Fruit fly (Drosophila melanogaster) whole organism, embryonic: ENCODE measurements around the gene Ifrd1.

Source experiments
- Abd-B ChIP-seq: fragments of 200-800 bp; sonication (Bioruptor generic); optimal IDR thresholded peaks from 2 replicates; lab custom pipeline; 2018; ENCODE audit warnings: missing biosample characterization, mild to moderate bottlenecking, missing genetic modification characterization, moderate library complexity
- Aef1 ChIP-seq: fragments of 200-800 bp; sonication (Bioruptor generic); IDR thresholded peaks from 3 replicates; pipeline ENCODE4 v1.3.6; 2022; ENCODE audit warnings: missing biosample characterization, missing genetic modification characterization
- Asciz ChIP-seq: fragments of 200-800 bp; sonication (Bioruptor generic); optimal IDR thresholded peaks from 2 replicates; lab custom pipeline; 2017; ENCODE audit warnings: missing biosample characterization, mild to moderate bottlenecking, missing genetic modification characterization, missing genetic modification reagents
- CG1024 ChIP-seq: fragments of 200-800 bp; sonication (Bioruptor generic); IDR thresholded peaks from 2 replicates; pipeline ENCODE4 v1.3.6; 2022; ENCODE audit warnings: missing biosample characterization, missing genetic modification characterization
- CG10979 ChIP-seq: fragments of 200-800 bp; sonication (Bioruptor generic); optimal IDR thresholded peaks from 2 replicates; lab custom pipeline; 2018; ENCODE audit warnings: missing biosample characterization, mild to moderate bottlenecking, missing genetic modification characterization, moderate library complexity
- CG11695 ChIP-seq: fragments of 200-800 bp; sonication (Bioruptor generic); IDR thresholded peaks from 3 replicates; pipeline ENCODE4 v1.3.6; 2022; ENCODE audit warnings: missing biosample characterization, missing genetic modification characterization
- CG14050 ChIP-seq: fragments of 200-800 bp; sonication (Bioruptor generic); IDR thresholded peaks from 3 replicates; pipeline ENCODE4 v1.3.6; 2022; ENCODE audit warnings: missing biosample characterization, missing genetic modification characterization
- CG14667 ChIP-seq: fragments of 200-800 bp; sonication (Bioruptor generic); IDR thresholded peaks from 2 replicates; pipeline ENCODE4 v1.3.6; 2022; ENCODE audit warnings: missing biosample characterization, missing genetic modification characterization
- CG15514 ChIP-seq: fragments of 200-800 bp; sonication (Bioruptor generic); optimal IDR thresholded peaks from 3 replicates; lab custom pipeline; 2017; ENCODE audit warnings: missing biosample characterization, missing genetic modification characterization, mild to moderate bottlenecking, moderate library complexity, missing genetic modification reagents
- CG15601 ChIP-seq: fragments of 200-800 bp; sonication (Bioruptor generic); optimal IDR thresholded peaks from 3 replicates; lab custom pipeline; 2019; ENCODE audit warnings: missing biosample characterization, mild to moderate bottlenecking, missing genetic modification characterization, moderate library complexity
- CG1647 ChIP-seq: fragments of 200-800 bp; sonication (Bioruptor generic); optimal IDR thresholded peaks from 3 replicates; lab custom pipeline; 2016; ENCODE audit warnings: missing biosample characterization, missing genetic modification characterization
- CG16813 ChIP-seq: fragments of 200-800 bp; sonication (Bioruptor generic); IDR thresholded peaks from 3 replicates; pipeline ENCODE4 v1.3.6; 2022; ENCODE audit warnings: missing biosample characterization, missing genetic modification characterization; ENCODE audit not compliant: partially characterized antibody
- CG18262 ChIP-seq: fragments of 200-800 bp; optimal IDR thresholded peaks from 3 replicates; lab custom pipeline; 2019; ENCODE audit warnings: missing biosample characterization, mild to moderate bottlenecking, missing genetic modification characterization, moderate library complexity
- CG2712 ChIP-seq: fragments of 200-800 bp; optimal IDR thresholded peaks from 3 replicates; lab custom pipeline; 2019; ENCODE audit warnings: missing biosample characterization, mild to moderate bottlenecking, missing genetic modification characterization, moderate library complexity
- CG31441 ChIP-seq: fragments of 200-800 bp; sonication (Bioruptor generic); IDR thresholded peaks from 2 replicates; pipeline ENCODE4 v1.3.6; 2022; ENCODE audit warnings: missing biosample characterization, missing genetic modification characterization
- CG32772 ChIP-seq: fragments of 200-800 bp; sonication (Bioruptor generic); IDR thresholded peaks from 2 replicates; pipeline ENCODE4 v1.3.6; 2022; ENCODE audit warnings: missing biosample characterization, missing genetic modification characterization
- CG3838 ChIP-seq: fragments of 200-800 bp; sonication (Bioruptor generic); optimal IDR thresholded peaks from 3 replicates; lab custom pipeline; 2016; ENCODE audit warnings: missing biosample characterization, missing genetic modification characterization
- CG4328 ChIP-seq: fragments of 200-800 bp; sonication (Bioruptor generic); optimal IDR thresholded peaks from 3 replicates; lab custom pipeline; 2017; ENCODE audit warnings: missing biosample characterization, missing genetic modification reagents, missing genetic modification characterization
- CG4707 ChIP-seq: fragments of 200-800 bp; sonication (Bioruptor generic); optimal IDR thresholded peaks from 2 replicates; lab custom pipeline; 2018; ENCODE audit warnings: missing biosample characterization, mild to moderate bottlenecking, missing genetic modification characterization, moderate library complexity
- CG4854 ChIP-seq: fragments of 200-800 bp; sonication (Bioruptor generic); optimal IDR thresholded peaks from 2 replicates; lab custom pipeline; 2016; ENCODE audit warnings: missing biosample characterization, missing genetic modification characterization, inconsistent platforms
- CG5180 ChIP-seq: fragments of 200-800 bp; sonication (Bioruptor generic); optimal IDR thresholded peaks from 3 replicates; lab custom pipeline; 2017; ENCODE audit warnings: missing biosample characterization, missing genetic modification characterization, mild to moderate bottlenecking, moderate library complexity, missing genetic modification reagents
- CG5245 ChIP-seq: fragments of 200-800 bp; sonication (Bioruptor generic); optimal IDR thresholded peaks from 3 replicates; lab custom pipeline; 2016; ENCODE audit warnings: missing biosample characterization, missing genetic modification characterization
- CG6683 ChIP-seq: fragments of 200-800 bp; sonication (Bioruptor generic); optimal IDR thresholded peaks from 2 replicates; lab custom pipeline; 2017; ENCODE audit warnings: missing biosample characterization, mild to moderate bottlenecking, missing genetic modification characterization, missing genetic modification reagents
- CG6765 ChIP-seq: fragments of 200-800 bp; sonication (Bioruptor generic); optimal IDR thresholded peaks from 3 replicates; lab custom pipeline; 2017; ENCODE audit warnings: missing biosample characterization, mild to moderate bottlenecking, missing genetic modification characterization
- CG7271 ChIP-seq: fragments of 200-800 bp; sonication (Bioruptor generic); optimal IDR thresholded peaks from 2 replicates; lab custom pipeline; 2018; ENCODE audit warnings: missing biosample characterization, mild to moderate bottlenecking, missing genetic modification characterization, moderate library complexity
- CG7928 ChIP-seq: fragments of 200-800 bp; sonication (Bioruptor generic); optimal IDR thresholded peaks from 2 replicates; lab custom pipeline; 2017; ENCODE audit warnings: missing biosample characterization, mild to moderate bottlenecking, missing genetic modification characterization
- CG7987 ChIP-seq: fragments of 200-800 bp; sonication (Bioruptor generic); optimal IDR thresholded peaks from 2 replicates; lab custom pipeline; 2018; ENCODE audit warnings: missing biosample characterization, mild to moderate bottlenecking, missing genetic modification characterization, moderate library complexity
- CG8478 ChIP-seq: fragments of >200 bp; optimal IDR thresholded peaks from 2 replicates; lab custom pipeline; 2018
- CG9727 ChIP-seq: fragments of 200-800 bp; sonication (Bioruptor generic); optimal IDR thresholded peaks from 3 replicates; lab custom pipeline; 2017; ENCODE audit warnings: missing biosample characterization, mild to moderate bottlenecking, missing genetic modification characterization
- Dbx ChIP-seq: fragments of 200-800 bp; sonication (Bioruptor generic); IDR thresholded peaks from 3 replicates; pipeline ENCODE4 v1.3.6; 2022; ENCODE audit warnings: missing biosample characterization, missing genetic modification characterization
- Dll ChIP-seq: fragments of 200-800 bp; sonication (Bioruptor generic); IDR thresholded peaks from 4 replicates; pipeline ENCODE4 v1.3.6; 2022; ENCODE audit warnings: missing biosample characterization, missing genetic modification characterization; ENCODE audit not compliant: partially characterized antibody
- Doc3 ChIP-seq: fragments of 200-800 bp; sonication (Bioruptor generic); IDR thresholded peaks from 3 replicates; pipeline ENCODE4 v1.3.6; 2022; ENCODE audit warnings: missing biosample characterization, missing genetic modification characterization; ENCODE audit not compliant: partially characterized antibody
- MBD-R2 ChIP-seq: fragments of 200-800 bp; sonication (Bioruptor generic); IDR thresholded peaks from 2 replicates; pipeline ENCODE4 v1.3.6; 2022; ENCODE audit warnings: missing biosample characterization, missing genetic modification characterization
- Nf-YA ChIP-seq: fragments of 200-800 bp; sonication (Bioruptor generic); IDR thresholded peaks from 2 replicates; pipeline ENCODE4 v1.3.6; 2022; ENCODE audit warnings: missing biosample characterization, missing genetic modification characterization
- Pdp1 ChIP-seq, 2 experiments: fragments of 200-800 bp; sonication (Bioruptor generic); optimal IDR thresholded peaks; 3 replicates each; lab custom pipeline; 2016; ENCODE audit warnings: missing biosample characterization in 2 of 2, missing genetic modification characterization in 2 of 2, mild to moderate bottlenecking in 1 of 2, moderate library complexity in 1 of 2
- Spps ChIP-seq: fragments of 200-800 bp; sonication (Bioruptor generic); optimal IDR thresholded peaks from 2 replicates; lab custom pipeline; 2018; ENCODE audit warnings: missing biosample characterization, mild to moderate bottlenecking, missing genetic modification characterization
- Xrp1 ChIP-seq: fragments of 200-800 bp; sonication (Bioruptor generic); IDR thresholded peaks from 2 replicates; pipeline ENCODE4 v1.3.6; 2022; ENCODE audit warnings: missing biosample characterization, missing genetic modification characterization
- chinmo ChIP-seq: fragments of 200-800 bp; sonication (Bioruptor generic); IDR thresholded peaks from 4 replicates; pipeline ENCODE4 v1.3.6; 2022; ENCODE audit warnings: missing biosample characterization, missing genetic modification characterization; ENCODE audit not compliant: partially characterized antibody
- disco-r ChIP-seq: fragments of 200-800 bp; sonication (Bioruptor generic); optimal IDR thresholded peaks from 2 replicates; lab custom pipeline; 2016; ENCODE audit warnings: missing biosample characterization, missing genetic modification characterization
- mam ChIP-seq: fragments of 200-800 bp; sonication (Bioruptor generic); optimal IDR thresholded peaks from 3 replicates; lab custom pipeline; 2016; ENCODE audit warnings: missing biosample characterization, missing genetic modification characterization
- nau ChIP-seq: fragments of 200-800 bp; sonication (Bioruptor generic); optimal IDR thresholded peaks from 3 replicates; lab custom pipeline; 2017; ENCODE audit warnings: missing biosample characterization, mild to moderate bottlenecking, missing genetic modification characterization, missing genetic modification reagents
- pan ChIP-seq, 4 experiments: fragments of >200 bp in 3 of 4; fragments of 200-800 bp in 1 of 4; sonication (Bioruptor generic) in 1 of 4; optimal IDR thresholded peaks in 3 of 4; IDR thresholded peaks in 1 of 4; 2 replicates each; pipeline versions ENCODE4 v1.3.6 to Lab custom; 2017 to 2022; ENCODE audit warnings: missing biosample characterization in 2 of 4, missing genetic modification characterization in 2 of 4, mixed read lengths in 1 of 4
- row ChIP-seq: fragments of 200-800 bp; sonication (Bioruptor generic); IDR thresholded peaks from 3 replicates; pipeline ENCODE4 v1.3.6; 2022; ENCODE audit warnings: missing biosample characterization, missing genetic modification characterization
- sc ChIP-seq, 3 experiments: fragments of >200 bp in 2 of 3; fragments of 200-800 bp in 1 of 3; sonication (Bioruptor generic) in 1 of 3; optimal IDR thresholded peaks; 2 replicates in 2 of 3; 3 replicates in 1 of 3; lab custom pipeline; 2017; ENCODE audit warnings: mild to moderate bottlenecking in 1 of 3, missing biosample characterization in 1 of 3, missing genetic modification characterization in 1 of 3, missing genetic modification reagents in 1 of 3
- stc ChIP-seq: fragments of 200-800 bp; sonication (Bioruptor generic); IDR thresholded peaks from 2 replicates; pipeline ENCODE4 v1.3.6; 2022; ENCODE audit warnings: missing biosample characterization, missing genetic modification characterization
- tap ChIP-seq: fragments of 200-800 bp; optimal IDR thresholded peaks from 3 replicates; lab custom pipeline; 2019; ENCODE audit warnings: missing biosample characterization, mild to moderate bottlenecking, missing genetic modification characterization, moderate library complexity
- unpg ChIP-seq: fragments of 200-800 bp; sonication (Bioruptor generic); optimal IDR thresholded peaks from 3 replicates; lab custom pipeline; 2018; ENCODE audit warnings: missing biosample characterization, mild to moderate bottlenecking, missing genetic modification characterization, moderate library complexity
- vfl ChIP-seq: fragments of 200-800 bp; sonication (Bioruptor generic); optimal IDR thresholded peaks from 2 replicates; lab custom pipeline; 2016; ENCODE audit warnings: missing biosample characterization, missing genetic modification characterization
- wdn ChIP-seq: fragments of 200-800 bp; sonication (Bioruptor generic); IDR thresholded peaks from 2 replicates; pipeline ENCODE4 v1.3.6; 2022; ENCODE audit warnings: missing biosample characterization, missing genetic modification characterization
- wek ChIP-seq: fragments of 200-800 bp; sonication (Bioruptor generic); optimal IDR thresholded peaks from 3 replicates; lab custom pipeline; 2018; ENCODE audit warnings: missing biosample characterization, mild to moderate bottlenecking, missing genetic modification characterization, moderate library complexity
- zen2 ChIP-seq: fragments of 200-800 bp; sonication (Bioruptor generic); IDR thresholded peaks from 3 replicates; pipeline ENCODE4 v1.3.6; 2022; ENCODE audit warnings: missing biosample characterization, missing genetic modification characterization; ENCODE audit not compliant: partially characterized antibody
- zfh1 ChIP-seq: fragments of 200-800 bp; sonication (Bioruptor generic); IDR thresholded peaks from 3 replicates; pipeline ENCODE4 v1.3.6; 2022; ENCODE audit warnings: missing biosample characterization, missing genetic modification characterization

Ifrd1 gene

dm6 chr2L:2906122-2906521 is 31.8 kb upstream of the Ifrd1 start (continued):
- no peak for TF ChIP-seq CG1647
- no peak for TF ChIP-seq Dbx (GFP tag; lab: Robert Waterston, UW)
- peak; percentile 54 for TF ChIP-seq Asciz (GFP tag; lab: Kevin White, UChicago)
- no peak for TF ChIP-seq Dll (GFP tag; lab: Robert Waterston, UW)
- TF ChIP-seq mam (GFP tag; lab: Kevin White, UChicago), result no peak
- peak; percentile 7 for TF ChIP-seq wek
- no peak for TF ChIP-seq row (GFP tag; lab: Robert Waterston, UW)
- TF ChIP-seq CG4707, result peak; percentile 11
- no peak for TF ChIP-seq MBD-R2 (GFP tag; lab: Robert Waterston, UW)
- TF ChIP-seq chinmo, result 0 out of 4 replicates have a peak, but pooled peaks have one; percentile 30
- TF ChIP-seq vfl (GFP tag; lab: Kevin White, UChicago), result no peak
- TF ChIP-seq Spps (tag; lab: Kevin White, UChicago), result no peak
- TF ChIP-seq CG3838 (GFP tag; lab: Kevin White, UChicago), result no peak
- TF ChIP-seq CG11695, result no peak
- TF ChIP-seq CG14050 (GFP tag; lab: Robert Waterston, UW), result no peak
- peak; percentile 27 for TF ChIP-seq CG18262
- no peak for TF ChIP-seq CG32772
- TF ChIP-seq CG8478 (lab: Kevin White, UChicago), result no peak
- TF ChIP-seq CG7928, result no peak
- TF ChIP-seq CG4328, result no peak
- no peak for TF ChIP-seq Aef1 (GFP tag; lab: Robert Waterston, UW)
- TF ChIP-seq Xrp1, result peak; percentile 50; the same call in 1 of the 2 replicates
- no peak for TF ChIP-seq CG7271 (tag; lab: Kevin White, UChicago)
- TF ChIP-seq CG16813 (GFP tag; lab: Robert Waterston, UW), result no peak
- TF ChIP-seq CG6765 (GFP tag; lab: Kevin White, UChicago), result peak; percentile 10
- no peak for TF ChIP-seq zen2
- no peak for TF ChIP-seq disco-r (GFP tag; lab: Kevin White, UChicago)
- TF ChIP-seq sc (optimal IDR thresholded peaks at IDR 0.05; lab: Kevin White, UChicago), result no peak
- TF ChIP-seq sc (GFP tag; optimal IDR thresholded peaks at IDR 0.05; lab: Kevin White, UChicago), result peak; percentile 34
- peak; percentile 26 for TF ChIP-seq CG9727
- peak; percentile 4 for TF ChIP-seq unpg (GFP tag; lab: Kevin White, UChicago)
- no peak for TF ChIP-seq CG5245
- peak; percentile 22 for TF ChIP-seq CG15514 (GFP tag; lab: Kevin White, UChicago)
- TF ChIP-seq CG7987 (GFP tag; lab: Kevin White, UChicago), result peak; percentile 35
- TF ChIP-seq Pdp1 (GFP tag; optimal IDR thresholded peaks at IDR 0.05; lab: Kevin White, UChicago), result peak in 1 of 2 experiments; percentile 96
- peak; percentile 65 for TF ChIP-seq nau
- no peak for TF ChIP-seq CG10979 (tag; lab: Kevin White, UChicago)
- 0 out of 2 replicates have a peak, but pooled peaks have one; percentile 9 for TF ChIP-seq CG1024 (GFP tag; lab: Robert Waterston, UW)
- no peak for TF ChIP-seq wdn
- TF ChIP-seq CG15601 (tag; lab: Kevin White, UChicago), result peak; percentile 13
- TF ChIP-seq tap (tag; lab: Kevin White, UChicago), result no peak
- no peak for TF ChIP-seq Abd-B

- peak; percentile 46 for TF ChIP-seq CG18262
- no peak for TF ChIP-seq CG4854 (GFP tag; lab: Kevin White, UChicago)
- TF ChIP-seq CG14667 (GFP tag; lab: Robert Waterston, UW), result no peak; the same call in 1 of the 2 replicates
- TF ChIP-seq stc (GFP tag; lab: Robert Waterston, UW), result peak; percentile 65
- no peak for TF ChIP-seq pan (optimal IDR thresholded peaks at IDR 0.05; lab: Kevin White, UChicago)
- peak in 1 of 2 experiments; percentile 67 for TF ChIP-seq pan (GFP tag; optimal IDR thresholded peaks at IDR 0.05 in 1 of 2, IDR thresholded peaks at IDR 0.05 in 1 of 2)
- peak; percentile 57 for TF ChIP-seq CG2712 (tag; lab: Kevin White, UChicago)
- peak; percentile 20 for TF ChIP-seq CG5180
- no peak for TF ChIP-seq Doc3 (GFP tag; lab: Robert Waterston, UW)
- TF ChIP-seq zfh1 (GFP tag; lab: Robert Waterston, UW), result peak; percentile 33; the same call in 1 of the 3 replicates
- no peak for TF ChIP-seq CG6683 (GFP tag; lab: Kevin White, UChicago)
- TF ChIP-seq Nf-YA (GFP tag; lab: Robert Waterston, UW), result peak; percentile 36; the same call in 1 of the 2 replicates
- TF ChIP-seq CG31441 (GFP tag; lab: Robert Waterston, UW), result peak; percentile 68
These were observed 30.8 kb upstream of the Ifrd1 start for dm6 chr2L:2905051-2905446.
